Fruit fly (Drosophila melanogaster): ENCODE data around the gene Bin1.
A peak's percentile ranks its signal among the peaks of the same experiment; 100 is the strongest.
"Not testable (repeated sequence)": the region's sequence is repeated elsewhere in the genome, so short reads cannot be mapped to it uniquely, and the experiment has no call there.

The Bin1 gene

dm6 chr3R:16189464-16189863 lies at the start of gene Bin1:
Gene Bin1, minus strand, starts transcription at chr3R:16189564.
- TF ChIP-seq CG17801 (GFP tag; optimal IDR thresholded peaks at IDR 0.05; ENCODE audit: partially characterized antibody): not testable (repeated sequence)

dm6 chr3R:16238016-16238710 lies 48.8 kb upstream of the Bin1 start:
- TF ChIP-seq CG17801 (GFP tag; optimal IDR thresholded peaks at IDR 0.05; ENCODE audit: partially characterized antibody): no peak

- peak; percentile 98 for TF ChIP-seq CG17801 (GFP tag; optimal IDR thresholded peaks at IDR 0.05; ENCODE audit: partially characterized antibody)
Observed at dm6 chr3R:16236713-16237641, 47.6 kb upstream of the Bin1 start.

dm6 chr3R:16235941-16236712 lies 46.8 kb upstream of the Bin1 start:
- TF ChIP-seq CG17801 (GFP tag; optimal IDR thresholded peaks at IDR 0.05; ENCODE audit: partially characterized antibody): peak; percentile 71

dm6 chr3R:16235215-16235937 lies 46.0 kb upstream of the Bin1 start:
- TF ChIP-seq CG17801 (GFP tag; optimal IDR thresholded peaks at IDR 0.05; ENCODE audit: partially characterized antibody): no peak

- no peak for TF ChIP-seq CG17801 (GFP tag; optimal IDR thresholded peaks at IDR 0.05; ENCODE audit: partially characterized antibody)
Observed at dm6 chr3R:16234745-16235149, 45.4 kb upstream of the Bin1 start.

- no peak for TF ChIP-seq CG17801 (GFP tag; optimal IDR thresholded peaks at IDR 0.05; ENCODE audit: partially characterized antibody)
Observed at dm6 chr3R:16234298-16234697, 44.9 kb upstream of the Bin1 start.

dm6 chr3R:16232569-16232968 lies 43.2 kb upstream of the Bin1 start:
- TF ChIP-seq CG17801 (GFP tag; optimal IDR thresholded peaks at IDR 0.05; ENCODE audit: partially characterized antibody): no peak

dm6 chr3R:16231385-16232307 lies 42.3 kb upstream of the Bin1 start:
- peak; percentile 41 for TF ChIP-seq CG17801 (GFP tag; optimal IDR thresholded peaks at IDR 0.05; ENCODE audit: partially characterized antibody)

dm6 chr3R:16230080-16230670 lies 40.8 kb upstream of the Bin1 start:
- no peak for TF ChIP-seq CG17801 (GFP tag; optimal IDR thresholded peaks at IDR 0.05; ENCODE audit: partially characterized antibody)

- TF ChIP-seq CG17801 (GFP tag; optimal IDR thresholded peaks at IDR 0.05; ENCODE audit: partially characterized antibody): peak; percentile 13
Observed at dm6 chr3R:16228719-16229704, 39.6 kb upstream of the Bin1 start.

dm6 chr3R:16227074-16227473 lies 37.7 kb upstream of the Bin1 start:
- TF ChIP-seq CG17801 (GFP tag; optimal IDR thresholded peaks at IDR 0.05; ENCODE audit: partially characterized antibody): no peak

Measured in ovary, adult (tissue).